Worm (Caenorhabditis elegans) whole organism, L2 larva: ENCODE measurements around the gene lec-9.
A peak's percentile ranks its signal among the peaks of the same experiment; 100 is the strongest.

Experiments
- fos-1 ChIP-seq: fragments of 150-350 bp; optimal IDR thresholded peaks from 2 replicates; lab custom pipeline; 2014; ENCODE audit warnings: missing biosample characterization, missing genetic modification characterization
- nhr-237 ChIP-seq: fragments of 150-350 bp; optimal IDR thresholded peaks from 2 replicates; lab custom pipeline; 2014; ENCODE audit warnings: missing biosample characterization, missing genetic modification characterization
- unc-62 ChIP-seq: fragments of 150-350 bp; optimal IDR thresholded peaks from 2 replicates; lab custom pipeline; 2014; ENCODE audit warnings: missing biosample characterization, missing genetic modification reagents, missing genetic modification characterization

ce11 chrX:17638970-17639369, 38.7 kb downstream of the lec-9 start:
- TF ChIP-seq unc-62 (GFP tag; lab: Kevin White, UChicago) (no peak), nhr-237 (no peak), fos-1 (peak; percentile 73)
